Worm (Caenorhabditis elegans) whole organism, L4 larva: ENCODE measurements around the gene Y53F4B.10.

ENCODE experiments used
- arid-1 ChIP-seq: fragments of 200-800 bp; sonication (Bioruptor generic); conservative IDR thresholded peaks from 2 replicates; pipeline ENCODE4 v1.3.6; 2022; ENCODE audit warnings: missing genetic modification reagents, missing genetic modification characterization, missing compliant biosample characterization
- egl-27 ChIP-seq: sonication (generic microtip); optimal IDR thresholded peaks from 3 replicates; lab custom pipeline; 2017; ENCODE audit warnings: missing biosample characterization, missing genetic modification reagents, missing genetic modification characterization
- snpc-4 ChIP-seq: fragments of 150-350 bp; optimal IDR thresholded peaks from 2 replicates; lab custom pipeline; 2014; ENCODE audit warnings: missing biosample characterization, missing genetic modification characterization
- zip-11 ChIP-seq: fragments of 200-800 bp; sonication (Bioruptor generic); IDR thresholded peaks from 2 replicates; pipeline ENCODE4 v1.3.6; 2022; ENCODE audit warnings: missing genetic modification characterization, missing compliant biosample characterization

- TF ChIP-seq egl-27 (tag; lab: Kevin White, UChicago) (no peak), zip-11 (GFP tag; lab: Robert Waterston, UW) (no peak), arid-1 (GFP tag; lab: Robert Waterston, UW) (no peak), snpc-4 (no peak)
Measured at ce11 chrII:14952464-14953064, 50.7 kb downstream of the Y53F4B.10 start.
